Worm (Caenorhabditis elegans) whole organism, late embryonic: ENCODE measurements around the gene C45B11.2.

Source experiments
- K02D7.2 ChIP-seq: sonication (generic microtip); optimal IDR thresholded peaks from 2 replicates; lab custom pipeline; 2017; ENCODE audit warnings: mild to moderate bottlenecking, missing genetic modification characterization, missing compliant biosample characterization
- ahr-1 ChIP-seq: sonication (generic microtip); optimal IDR thresholded peaks from 2 replicates; lab custom pipeline; 2016; ENCODE audit warnings: missing genetic modification characterization, missing compliant biosample characterization
- che-1 ChIP-seq: sonication (generic microtip); optimal IDR thresholded peaks from 2 replicates; lab custom pipeline; 2016; ENCODE audit warnings: mild to moderate bottlenecking, missing genetic modification characterization, missing compliant biosample characterization
- fax-1 ChIP-seq: sonication (generic microtip); optimal IDR thresholded peaks from 2 replicates; lab custom pipeline; 2016; ENCODE audit warnings: missing genotype, missing genetic modification characterization, missing compliant biosample characterization
- pat-9 ChIP-seq: fragments of 200-800 bp; sonication (Bioruptor generic); optimal IDR thresholded peaks from 2 replicates; lab custom pipeline; 2018; ENCODE audit warnings: mild to moderate bottlenecking, missing genetic modification characterization, moderate library complexity, missing compliant biosample characterization
- unc-42 ChIP-seq: sonication (generic microtip); optimal IDR thresholded peaks from 2 replicates; lab custom pipeline; 2016; ENCODE audit warnings: missing genotype, missing genetic modification characterization, missing compliant biosample characterization
- unc-86 ChIP-seq: sonication (generic microtip); optimal IDR thresholded peaks from 2 replicates; lab custom pipeline; 2016; ENCODE audit warnings: missing genetic modification characterization, missing compliant biosample characterization

DNA sequence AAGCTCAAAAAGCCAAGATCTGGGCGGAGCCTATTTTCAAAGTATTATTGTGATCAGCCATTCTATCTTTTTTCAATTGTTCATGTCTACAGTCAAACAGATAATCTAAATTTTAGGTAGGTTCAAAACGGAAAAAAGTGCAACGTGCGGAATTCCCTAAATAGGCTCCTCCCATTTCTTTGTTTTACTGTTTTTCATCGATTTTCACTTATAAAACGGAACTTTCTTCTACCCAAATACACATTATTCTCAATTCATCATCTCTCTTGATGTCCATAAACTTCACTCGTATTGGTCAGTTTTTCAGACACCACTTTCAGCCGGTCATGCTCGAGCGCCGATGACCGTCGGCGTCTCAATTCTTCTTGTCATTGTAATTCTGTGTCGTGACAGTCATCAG is 43.7 kb upstream of the C45B11.2 start, which contains the start of gene F53B7.7:
- TF ChIP-seq pat-9 (no peak), che-1 (tag; lab: Kevin White, UChicago) (no peak), unc-86 (tag; lab: Kevin White, UChicago) (no peak), unc-42 (tag; lab: Kevin White, UChicago) (no peak), K02D7.2 (tag; lab: Kevin White, UChicago) (no peak), ahr-1 (tag; lab: Kevin White, UChicago) (no peak), fax-1 (no peak)
